Fruit fly (Drosophila melanogaster) whole organism, embryonic: ENCODE results near the gene CG7675.
A peak's percentile ranks its signal among the peaks of the same experiment; 100 is the strongest.

ENCODE experiments used
- CG10462 ChIP-seq: fragments of 200-800 bp; sonication (Bioruptor generic); optimal IDR thresholded peaks from 2 replicates; lab custom pipeline; 2016; ENCODE audit warnings: missing biosample characterization, missing genetic modification characterization
- Hmr ChIP-seq: fragments of 200-800 bp; sonication (Bioruptor generic); optimal IDR thresholded peaks from 3 replicates; lab custom pipeline; 2017; ENCODE audit warnings: mild to moderate bottlenecking, missing biosample characterization, missing genetic modification reagents, missing genetic modification characterization
- Pdp1 ChIP-seq, 2 experiments: fragments of 200-800 bp; sonication (Bioruptor generic); optimal IDR thresholded peaks; 3 replicates each; lab custom pipeline; 2016; ENCODE audit warnings: missing biosample characterization in 2 of 2, missing genetic modification characterization in 2 of 2, mild to moderate bottlenecking in 1 of 2, moderate library complexity in 1 of 2
- Xbp1 ChIP-seq: fragments of 200-800 bp; sonication (Bioruptor generic); optimal IDR thresholded peaks from 3 replicates; lab custom pipeline; 2016; ENCODE audit warnings: missing biosample characterization, mild to moderate bottlenecking, missing genetic modification characterization
- ham ChIP-seq: fragments of 200-800 bp; sonication (Bioruptor generic); IDR thresholded peaks from 2 replicates; pipeline ENCODE4 v1.3.6; 2022; ENCODE audit warnings: missing biosample characterization, missing genetic modification characterization
- toy ChIP-seq: fragments of 200-800 bp; sonication (Bioruptor generic); IDR thresholded peaks from 2 replicates; pipeline ENCODE4 v1.3.6; 2022; ENCODE audit warnings: missing biosample characterization, missing genetic modification characterization
- tup ChIP-seq: fragments of 200-800 bp; sonication (Bioruptor generic); optimal IDR thresholded peaks from 2 replicates; lab custom pipeline; 2016; ENCODE audit warnings: missing biosample characterization, mild to moderate bottlenecking, missing genetic modification characterization, moderate library complexity

- TF ChIP-seq ham (no peak), tup (GFP tag; lab: Kevin White, UChicago) (no peak), toy (GFP tag; lab: Robert Waterston, UW) (no peak), Pdp1 (GFP tag; optimal IDR thresholded peaks at IDR 0.05; lab: Kevin White, UChicago) (peak in 1 of 2 experiments; percentile 90), Xbp1 (GFP tag; lab: Kevin White, UChicago) (no peak), Hmr (GFP tag; lab: Kevin White, UChicago) (no peak), CG10462 (no peak)
Observed at dm6 chr3R:18380251-18380812, 646 bp downstream of the CG7675 start.
